Fruit fly (Drosophila melanogaster) whole organism, embryonic: Measurements from ENCODE around the gene MtnF.
A peak's percentile ranks its signal among the peaks of the same experiment; 100 is the strongest.

Experiments used
- Atf3 ChIP-seq: fragments of 200-800 bp; sonication (Bioruptor generic); optimal IDR thresholded peaks from 3 replicates; lab custom pipeline; 2016; ENCODE audit warnings: missing biosample characterization, missing genetic modification characterization
- CG1603 ChIP-seq: fragments of 200-800 bp; sonication (Bioruptor generic); optimal IDR thresholded peaks from 2 replicates; lab custom pipeline; 2019; ENCODE audit warnings: missing biosample characterization, mild to moderate bottlenecking, missing genetic modification characterization, moderate library complexity
- CG16863 ChIP-seq: fragments of 200-800 bp; sonication (Bioruptor generic); optimal IDR thresholded peaks from 3 replicates; lab custom pipeline; 2016; ENCODE audit warnings: missing biosample characterization, missing genetic modification characterization
- CG17359 ChIP-seq: fragments of 200-800 bp; sonication (Bioruptor generic); optimal IDR thresholded peaks from 3 replicates; lab custom pipeline; 2018; ENCODE audit warnings: missing biosample characterization, mild to moderate bottlenecking, missing genetic modification characterization, moderate library complexity
- CG18764 ChIP-seq: fragments of 200-800 bp; sonication (Bioruptor generic); optimal IDR thresholded peaks from 3 replicates; lab custom pipeline; 2016; ENCODE audit warnings: missing biosample characterization, missing genetic modification characterization
- CG2678 ChIP-seq: fragments of 200-800 bp; sonication (Bioruptor generic); optimal IDR thresholded peaks from 3 replicates; lab custom pipeline; 2019; ENCODE audit warnings: missing biosample characterization, mild to moderate bottlenecking, missing genetic modification characterization, moderate library complexity
- CG32532 ChIP-seq: fragments of 200-800 bp; sonication (Bioruptor generic); IDR thresholded peaks from 2 replicates; pipeline ENCODE4 v1.3.6; 2022; ENCODE audit warnings: missing biosample characterization, missing genetic modification characterization
- CG4282 ChIP-seq: fragments of 200-800 bp; sonication (Bioruptor generic); optimal IDR thresholded peaks from 2 replicates; lab custom pipeline; 2016; ENCODE audit warnings: missing biosample characterization, missing genetic modification characterization
- CG4854 ChIP-seq: fragments of 200-800 bp; sonication (Bioruptor generic); optimal IDR thresholded peaks from 2 replicates; lab custom pipeline; 2016; ENCODE audit warnings: missing biosample characterization, missing genetic modification characterization, inconsistent platforms
- CG7271 ChIP-seq: fragments of 200-800 bp; sonication (Bioruptor generic); optimal IDR thresholded peaks from 2 replicates; lab custom pipeline; 2018; ENCODE audit warnings: missing biosample characterization, mild to moderate bottlenecking, missing genetic modification characterization, moderate library complexity
- CG7786 ChIP-seq: fragments of 200-800 bp; sonication (Bioruptor generic); optimal IDR thresholded peaks from 2 replicates; lab custom pipeline; 2016; ENCODE audit warnings: missing biosample characterization, missing genetic modification characterization
- CG8089 ChIP-seq: fragments of 200-800 bp; sonication (Bioruptor generic); optimal IDR thresholded peaks from 3 replicates; lab custom pipeline; 2016; ENCODE audit warnings: missing biosample characterization, missing genetic modification characterization
- CG8478 ChIP-seq: fragments of >200 bp; optimal IDR thresholded peaks from 2 replicates; lab custom pipeline; 2018
- CG9876 ChIP-seq: fragments of 200-800 bp; sonication (Bioruptor generic); optimal IDR thresholded peaks from 2 replicates; lab custom pipeline; 2016; ENCODE audit warnings: missing biosample characterization, missing genetic modification characterization
- D ChIP-seq, 2 experiments: fragments of 200-800 bp in 1 of 2; fragments of >200 bp in 1 of 2; sonication (Bioruptor generic) in 1 of 2; optimal IDR thresholded peaks; 2 replicates in 1 of 2; 3 replicates in 1 of 2; lab custom pipeline; 2017; ENCODE audit warnings: mild to moderate bottlenecking in 1 of 2, missing biosample characterization in 1 of 2, missing genetic modification characterization in 1 of 2, missing genetic modification reagents in 1 of 2
- Dek ChIP-seq: fragments of 200-800 bp; sonication (Bioruptor generic); optimal IDR thresholded peaks from 3 replicates; lab custom pipeline; 2019; ENCODE audit warnings: missing biosample characterization, mild to moderate bottlenecking, missing genetic modification characterization, moderate library complexity
- Ets65A ChIP-seq: fragments of 200-800 bp; sonication (Bioruptor generic); peaks from one replicate; lab custom pipeline; 2016; ENCODE audit warnings: missing biosample characterization, missing genetic modification characterization
- Fer2 ChIP-seq: fragments of 200-800 bp; sonication (Bioruptor generic); optimal IDR thresholded peaks from 2 replicates; lab custom pipeline; 2018; ENCODE audit warnings: missing biosample characterization, mild to moderate bottlenecking, missing genetic modification characterization, moderate library complexity
- Hey ChIP-seq: fragments of 200-800 bp; sonication (Bioruptor generic); optimal IDR thresholded peaks from 3 replicates; lab custom pipeline; 2018; ENCODE audit warnings: missing biosample characterization, mild to moderate bottlenecking, missing genetic modification characterization
- HmgD ChIP-seq: fragments of 200-800 bp; sonication (Bioruptor generic); optimal IDR thresholded peaks from 3 replicates; lab custom pipeline; 2016; ENCODE audit warnings: missing biosample characterization, missing genetic modification characterization
- Hmx ChIP-seq: fragments of 200-800 bp; sonication (Bioruptor generic); optimal IDR thresholded peaks from 2 replicates; lab custom pipeline; 2016; ENCODE audit warnings: missing biosample characterization, missing genetic modification characterization
- Jarid2 ChIP-seq: fragments of 200-800 bp; sonication (Bioruptor generic); optimal IDR thresholded peaks from 3 replicates; lab custom pipeline; 2017; ENCODE audit warnings: mild to moderate bottlenecking, missing biosample characterization, missing genetic modification reagents, missing genetic modification characterization
- MTF-1 ChIP-seq: fragments of 200-800 bp; sonication (Bioruptor generic); optimal IDR thresholded peaks from 2 replicates; lab custom pipeline; 2018; ENCODE audit warnings: missing biosample characterization, mild to moderate bottlenecking, missing genetic modification characterization, borderline replicate concordance
- NC2β ChIP-seq: fragments of 200-800 bp; sonication (Bioruptor generic); optimal IDR thresholded peaks from 2 replicates; lab custom pipeline; 2016; ENCODE audit warnings: missing biosample characterization, missing genetic modification characterization
- NFAT ChIP-seq: fragments of 200-800 bp; sonication (Bioruptor generic); IDR thresholded peaks from 2 replicates; pipeline ENCODE4 v1.3.6; 2022; ENCODE audit warnings: missing biosample characterization, missing genetic modification characterization
- Ptx1 ChIP-seq: fragments of 200-800 bp; sonication (Bioruptor generic); IDR thresholded peaks from 2 replicates; pipeline ENCODE4 v1.3.6; 2022; ENCODE audit warnings: missing biosample characterization, missing genetic modification characterization
- Sox102F ChIP-seq: fragments of 200-800 bp; sonication (Bioruptor generic); optimal IDR thresholded peaks from 2 replicates; lab custom pipeline; 2018; ENCODE audit warnings: missing biosample characterization, mild to moderate bottlenecking, missing genetic modification characterization, moderate library complexity
- Trl ChIP-seq, 3 experiments: fragments of >200 bp in 2 of 3; fragments of 200-800 bp in 1 of 3; sonication (Bioruptor generic) in 1 of 3; optimal IDR thresholded peaks; 2 replicates in 1 of 3; 3 replicates in 2 of 3; lab custom pipeline; 2016 to 2017; ENCODE audit warnings: missing biosample characterization in 1 of 3, missing genetic modification characterization in 1 of 3
- Usf ChIP-seq: fragments of 200-800 bp; sonication (Bioruptor generic); optimal IDR thresholded peaks from 2 replicates; lab custom pipeline; 2017; ENCODE audit warnings: missing genotype, missing biosample characterization, missing genetic modification characterization
- br ChIP-seq: fragments of >200 bp; optimal IDR thresholded peaks from 2 replicates; lab custom pipeline; 2017
- cato ChIP-seq: fragments of 200-800 bp; sonication (Bioruptor generic); optimal IDR thresholded peaks from 2 replicates; lab custom pipeline; 2016; ENCODE audit warnings: missing biosample characterization, missing genetic modification characterization, borderline replicate concordance
- chm ChIP-seq: fragments of 200-800 bp; sonication (Bioruptor generic); IDR thresholded peaks from 2 replicates; pipeline ENCODE4 v1.3.6; 2022; ENCODE audit warnings: missing biosample characterization, missing genetic modification characterization
- croc ChIP-seq: fragments of 200-800 bp; sonication (Bioruptor generic); conservative IDR thresholded peaks from 3 replicates; pipeline ENCODE4 v1.3.6; 2022; ENCODE audit warnings: missing biosample characterization, missing genetic modification characterization
- cwo ChIP-seq: fragments of 200-800 bp; sonication (Bioruptor generic); optimal IDR thresholded peaks from 3 replicates; lab custom pipeline; 2017; ENCODE audit warnings: missing biosample characterization, missing genetic modification characterization, mild to moderate bottlenecking, moderate library complexity, missing genetic modification reagents
- esg ChIP-seq: fragments of 200-800 bp; sonication (Bioruptor generic); conservative IDR thresholded peaks from 2 replicates; pipeline ENCODE4 v1.3.6; 2022; ENCODE audit warnings: missing biosample characterization, missing genetic modification characterization
- exex ChIP-seq: fragments of 200-800 bp; sonication (Bioruptor generic); optimal IDR thresholded peaks from 4 replicates; lab custom pipeline; 2018; ENCODE audit warnings: missing biosample characterization, mild to moderate bottlenecking, missing genetic modification characterization, moderate library complexity
- gt ChIP-seq: fragments of 200-800 bp; sonication (Bioruptor generic); IDR thresholded peaks from 2 replicates; pipeline ENCODE4 v1.3.6; 2022; ENCODE audit warnings: missing biosample characterization, missing genetic modification characterization
- jumu ChIP-seq: fragments of 200-800 bp; sonication (Bioruptor generic); optimal IDR thresholded peaks from 3 replicates; lab custom pipeline; 2016; ENCODE audit warnings: missing biosample characterization, missing genetic modification characterization
- lab ChIP-seq: fragments of 200-800 bp; sonication (Bioruptor generic); optimal IDR thresholded peaks from 3 replicates; lab custom pipeline; 2017; ENCODE audit warnings: missing biosample characterization, missing genetic modification characterization, mild to moderate bottlenecking, moderate library complexity, missing genetic modification reagents
- maf-S ChIP-seq: fragments of 200-800 bp; sonication (Bioruptor generic); optimal IDR thresholded peaks from 2 replicates; lab custom pipeline; 2016; ENCODE audit warnings: missing biosample characterization, missing genetic modification characterization
- mam ChIP-seq: fragments of 200-800 bp; sonication (Bioruptor generic); optimal IDR thresholded peaks from 3 replicates; lab custom pipeline; 2016; ENCODE audit warnings: missing biosample characterization, missing genetic modification characterization
- mirr ChIP-seq: fragments of 200-800 bp; sonication (Bioruptor generic); optimal IDR thresholded peaks from 3 replicates; lab custom pipeline; 2018; ENCODE audit warnings: missing biosample characterization, mild to moderate bottlenecking, missing genetic modification characterization
- nom ChIP-seq: fragments of 200-800 bp; sonication (Bioruptor generic); optimal IDR thresholded peaks from 2 replicates; lab custom pipeline; 2017; ENCODE audit warnings: missing biosample characterization, missing genetic modification characterization, mild to moderate bottlenecking, moderate library complexity, missing genetic modification reagents
- pho ChIP-seq: fragments of 200-800 bp; sonication (Bioruptor generic); optimal IDR thresholded peaks from 2 replicates; lab custom pipeline; 2016; ENCODE audit warnings: missing biosample characterization, missing genetic modification characterization
- pum ChIP-seq: fragments of 200-800 bp; sonication (Bioruptor generic); optimal IDR thresholded peaks from 2 replicates; lab custom pipeline; 2016; ENCODE audit warnings: missing biosample characterization, missing genetic modification characterization
- salm ChIP-seq: fragments of 200-800 bp; sonication (Bioruptor generic); optimal IDR thresholded peaks from 2 replicates; lab custom pipeline; 2018; ENCODE audit warnings: missing biosample characterization, mild to moderate bottlenecking, missing genetic modification characterization
- schlank ChIP-seq: fragments of 200-800 bp; sonication (Bioruptor generic); optimal IDR thresholded peaks from 2 replicates; lab custom pipeline; 2018; ENCODE audit warnings: missing biosample characterization, mild to moderate bottlenecking, missing genetic modification characterization
- sens-2 ChIP-seq: fragments of 200-800 bp; sonication (Bioruptor generic); IDR thresholded peaks from 2 replicates; pipeline ENCODE4 v1.3.6; 2022; ENCODE audit warnings: missing biosample characterization, missing genetic modification characterization
- sob ChIP-seq: fragments of 200-800 bp; sonication (Bioruptor generic); IDR thresholded peaks from 2 replicates; pipeline ENCODE4 v1.3.6; 2022; ENCODE audit warnings: missing biosample characterization, missing genetic modification characterization
- stc ChIP-seq: fragments of 200-800 bp; sonication (Bioruptor generic); IDR thresholded peaks from 2 replicates; pipeline ENCODE4 v1.3.6; 2022; ENCODE audit warnings: missing biosample characterization, missing genetic modification characterization
- tap ChIP-seq: fragments of 200-800 bp; optimal IDR thresholded peaks from 3 replicates; lab custom pipeline; 2019; ENCODE audit warnings: missing biosample characterization, mild to moderate bottlenecking, missing genetic modification characterization, moderate library complexity

The MtnF gene

dm6 chr3R:24598549-24599204 is 36.3 kb downstream of the MtnF start (continued):
- TF ChIP-seq sob (GFP tag; lab: Robert Waterston, UW) = no peak
- no peak for TF ChIP-seq Dek (tag; lab: Kevin White, UChicago)
- TF ChIP-seq Trl (optimal IDR thresholded peaks at IDR 0.05; lab: Kevin White, UChicago) = no peak
- TF ChIP-seq Trl (GFP tag; optimal IDR thresholded peaks at IDR 0.05; lab: Kevin White, UChicago) = no peak
- no peak for TF ChIP-seq CG4854
- no peak for TF ChIP-seq CG9876
- no peak for TF ChIP-seq salm (tag; lab: Kevin White, UChicago)
- peak; percentile 17 for TF ChIP-seq CG2678 (tag; lab: Kevin White, UChicago)
- no peak for TF ChIP-seq mirr (GFP tag; lab: Kevin White, UChicago)
- TF ChIP-seq croc (GFP tag; lab: Robert Waterston, UW) = no peak
- TF ChIP-seq Hmx (GFP tag; lab: Kevin White, UChicago) = no peak
- TF ChIP-seq CG18764 (GFP tag; lab: Kevin White, UChicago) = no peak
- TF ChIP-seq esg (GFP tag; lab: Robert Waterston, UW) = no peak; the same call in 1 of the 2 replicates
- TF ChIP-seq HmgD (GFP tag; lab: Kevin White, UChicago) = no peak
- TF ChIP-seq Sox102F (GFP tag; lab: Kevin White, UChicago) = peak; percentile 56
- no peak for TF ChIP-seq tap (tag; lab: Kevin White, UChicago)
- no peak for TF ChIP-seq NFAT (GFP tag; lab: Robert Waterston, UW)
- TF ChIP-seq cwo (GFP tag; lab: Kevin White, UChicago) = peak; percentile 12
- peak; percentile 13 for TF ChIP-seq CG17359 (tag; lab: Kevin White, UChicago)
- peak; percentile 32; the same call in 1 of the 2 replicates for TF ChIP-seq CG32532 (GFP tag; lab: Robert Waterston, UW)
- no peak for TF ChIP-seq stc (GFP tag; lab: Robert Waterston, UW)
- no peak for TF ChIP-seq sens-2 (GFP tag; lab: Robert Waterston, UW)
- TF ChIP-seq CG7271 = no peak
- TF ChIP-seq Usf (GFP tag; lab: Kevin White, UChicago) = no peak
- TF ChIP-seq NC2β (GFP tag; lab: Kevin White, UChicago) = no peak
- TF ChIP-seq CG16863 (GFP tag; lab: Kevin White, UChicago) = peak; percentile 0
- TF ChIP-seq mam (GFP tag; lab: Kevin White, UChicago) = no peak
- TF ChIP-seq schlank (tag; lab: Kevin White, UChicago) = no peak
- TF ChIP-seq gt = no peak
- no peak for TF ChIP-seq CG8089 (GFP tag; lab: Kevin White, UChicago)
- TF ChIP-seq CG8478 (lab: Kevin White, UChicago) = no peak
- TF ChIP-seq chm (GFP tag; lab: Robert Waterston, UW) = no peak
- no peak for TF ChIP-seq pum (GFP tag; lab: Kevin White, UChicago)
- TF ChIP-seq MTF-1 (GFP tag; lab: Kevin White, UChicago) = no peak
- TF ChIP-seq lab (GFP tag; lab: Kevin White, UChicago) = peak; percentile 22
- TF ChIP-seq exex = no peak
- TF ChIP-seq nom (GFP tag; lab: Kevin White, UChicago) = no peak
- TF ChIP-seq cato (GFP tag; lab: Kevin White, UChicago) = no peak
- no peak for TF ChIP-seq br
- no peak for TF ChIP-seq CG1603
- no peak for TF ChIP-seq CG4282 (GFP tag; lab: Kevin White, UChicago)
- TF ChIP-seq Atf3 (GFP tag; lab: Kevin White, UChicago) = no peak
- TF ChIP-seq Ets65A (GFP tag; lab: Kevin White, UChicago) = peak; percentile 86
- no peak for TF ChIP-seq Fer2 (tag; lab: Kevin White, UChicago)
- TF ChIP-seq jumu (GFP tag; lab: Kevin White, UChicago) = no peak
- TF ChIP-seq Hey = no peak
- no peak for TF ChIP-seq CG7786 (GFP tag; lab: Kevin White, UChicago)
- no peak for TF ChIP-seq Jarid2 (GFP tag; lab: Kevin White, UChicago)
- TF ChIP-seq D (optimal IDR thresholded peaks at IDR 0.05; lab: Kevin White, UChicago) = no peak
- peak; percentile 40 for TF ChIP-seq D (GFP tag; optimal IDR thresholded peaks at IDR 0.05; lab: Kevin White, UChicago)
- no peak for TF ChIP-seq maf-S
- no peak for TF ChIP-seq pho (GFP tag; lab: Kevin White, UChicago)
- peak; percentile 52 for TF ChIP-seq Ptx1 (GFP tag; lab: Robert Waterston, UW)
